Worm (Caenorhabditis elegans) whole organism, L3 larva: ENCODE measurements around the gene Y65A5A.1.

Experiments used
- fkh-2 ChIP-seq: fragments of 150-350 bp; optimal IDR thresholded peaks from 2 replicates; lab custom pipeline; 2014; ENCODE audit warnings: missing biosample characterization, missing genetic modification reagents, missing genetic modification characterization
- nhr-77 ChIP-seq: fragments of 150-350 bp; optimal IDR thresholded peaks from 2 replicates; lab custom pipeline; 2014; ENCODE audit warnings: missing biosample characterization, missing genetic modification characterization
- pqm-1 ChIP-seq: fragments of 150-350 bp; optimal IDR thresholded peaks from 2 replicates; lab custom pipeline; 2017; ENCODE audit warnings: missing biosample characterization, missing genetic modification characterization, inconsistent platforms
- unc-39 ChIP-seq: sonication (generic microtip); optimal IDR thresholded peaks from 4 replicates; lab custom pipeline; 2017; ENCODE audit warnings: missing biosample characterization, missing genetic modification characterization

DNA sequence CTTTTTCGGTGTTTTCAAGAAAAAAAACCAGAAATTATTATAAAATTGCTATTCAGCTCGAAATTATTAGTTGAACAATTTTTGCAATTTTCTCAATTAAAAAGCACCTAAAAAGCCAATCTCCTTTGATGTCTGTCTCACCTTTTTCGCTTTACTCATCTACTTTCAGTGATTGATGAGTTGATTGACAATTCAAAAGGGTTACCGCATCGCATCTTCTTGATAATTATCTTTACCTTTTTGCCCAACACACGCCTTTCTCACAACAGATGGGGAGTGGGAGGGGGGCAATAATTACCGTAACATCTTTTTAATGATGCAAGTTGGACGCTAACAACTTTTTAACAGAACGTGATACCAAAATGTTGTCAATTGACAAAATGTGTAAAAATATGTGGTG is 3.0 kb downstream of the Y65A5A.1 start:
- TF ChIP-seq unc-39 (tag; lab: Kevin White, UChicago): no peak
- TF ChIP-seq nhr-77 (tag; lab: Kevin White, UChicago): no peak
- TF ChIP-seq fkh-2 (tag; lab: Kevin White, UChicago): no peak
- no peak for TF ChIP-seq pqm-1 (tag; lab: Kevin White, UChicago)
